Worm (Caenorhabditis elegans): ENCODE data around the gene F32D8.3.

The F32D8.3 gene

ce11 chrV:10856901-10857637 is 29.6 kb upstream of the F32D8.3 start (continued):
- TF ChIP-seq ztf-11 (tag; optimal IDR thresholded peaks at IDR 0.05) (no peak), mxl-3 (GFP tag; optimal IDR thresholded peaks at IDR 0.05) (no peak), vab-7 (GFP tag; IDR thresholded peaks at IDR 0.05) (no peak), zfp-3 (GFP tag; conservative IDR thresholded peaks at IDR 0.05) (no peak), jun-1 (tag; optimal IDR thresholded peaks at IDR 0.05) (no peak), nhr-6 (tag; optimal IDR thresholded peaks at IDR 0.05) (no peak), lin-15B (tag; optimal IDR thresholded peaks at IDR 0.05) (no peak), set-16 (GFP tag; IDR thresholded peaks at IDR 0.05) (0 out of 2 replicates have a peak, but pooled peaks have one; percentile 5), nhr-76 (tag; optimal IDR thresholded peaks at IDR 0.05) (no peak), aha-1 (tag) (peak; percentile 87), lsy-2 (tag; optimal IDR thresholded peaks at IDR 0.05) (peak in 1 of 2 experiments; percentile 9), lin-38 (GFP tag; IDR thresholded peaks at IDR 0.05) (no peak), mdt-29 (GFP tag; IDR thresholded peaks at IDR 0.05) (no peak), ceh-20 (GFP tag; IDR thresholded peaks at IDR 0.05) (no peak), fos-1 (tag; optimal IDR thresholded peaks at IDR 0.05) (no peak), zag-1 (tag; optimal IDR thresholded peaks at IDR 0.05) (no peak), saeg-2 (GFP tag; IDR thresholded peaks at IDR 0.05) (no peak), cey-2 (tag; optimal IDR thresholded peaks at IDR 0.05; ENCODE audit: borderline replicate concordance, insufficient read depth) (no peak), gei-8 (GFP tag; optimal IDR thresholded peaks at IDR 0.05) (peak; percentile 6), hlh-11 (tag; optimal IDR thresholded peaks at IDR 0.05) (peak; percentile 51), Y48G9A.11 (GFP tag; IDR thresholded peaks at IDR 0.05) (no peak), unc-62 (GFP tag; optimal IDR thresholded peaks at IDR 0.05 in 1 of 2) (peak in 1 of 2 experiments; percentile 64), unc-62 (tag; optimal IDR thresholded peaks at IDR 0.05) (no peak), ctbp-1 (GFP tag; IDR thresholded peaks at IDR 0.05) (no peak), dpl-1 (GFP tag; optimal IDR thresholded peaks at IDR 0.05) (no peak), ceh-44 (GFP tag; IDR thresholded peaks at IDR 0.05) (no peak), nhr-28 (tag; optimal IDR thresholded peaks at IDR 0.05) (peak; percentile 56), ama-1 (optimal IDR thresholded peaks at IDR 0.05) (no peak), unc-130 (GFP tag; optimal IDR thresholded peaks at IDR 0.05) (no peak), skn-1 (tag; optimal IDR thresholded peaks at IDR 0.05) (no peak), dmd-6 (GFP tag; IDR thresholded peaks at IDR 0.05) (peak; percentile 70), hif-1 (tag; optimal IDR thresholded peaks at IDR 0.05) (no peak), lin-29 (GFP tag; IDR thresholded peaks at IDR 0.05) (no peak), nhr-25 (tag; optimal IDR thresholded peaks at IDR 0.05; ENCODE audit: borderline replicate concordance, insufficient read depth) (no peak), snpc-4 (tag; optimal IDR thresholded peaks at IDR 0.05) (no peak), dmd-8 (GFP tag; IDR thresholded peaks at IDR 0.05) (no peak), T20F7.1 (GFP tag; optimal IDR thresholded peaks at IDR 0.05) (no peak), daf-19 (GFP tag; conservative IDR thresholded peaks at IDR 0.05) (no peak), Y105C5A.15 (GFP tag; IDR thresholded peaks at IDR 0.05) (no peak), snpc-1.2 (GFP tag; IDR thresholded peaks at IDR 0.05) (no peak), egl-43 (GFP tag; IDR thresholded peaks at IDR 0.05) (no peak), Y75B8A.6 (GFP tag; IDR thresholded peaks at IDR 0.05) (no peak), nhr-41 (GFP tag; IDR thresholded peaks at IDR 0.05) (no peak), F26F4.8 (GFP tag; conservative IDR thresholded peaks at IDR 0.05) (no peak), zip-11 (GFP tag; IDR thresholded peaks at IDR 0.05) (no peak), arid-1 (GFP tag; conservative IDR thresholded peaks at IDR 0.05) (no peak), zfp-2 (tag; optimal IDR thresholded peaks at IDR 0.05) (no peak), nhr-102 (tag; optimal IDR thresholded peaks at IDR 0.05) (no peak), fkh-10 (GFP tag; optimal IDR thresholded peaks at IDR 0.05) (no peak), dve-1 (tag; optimal IDR thresholded peaks at IDR 0.05; ENCODE audit: insufficient read depth) (no peak), nhr-10 (tag; optimal IDR thresholded peaks at IDR 0.05) (no peak)
